Worm (Caenorhabditis elegans): Measurements from ENCODE around the gene tmbi-4.

- TF ChIP-seq F26F4.8 (GFP tag; conservative IDR thresholded peaks at IDR 0.05) (no peak), dmd-6 (GFP tag; IDR thresholded peaks at IDR 0.05) (no peak), fos-1 (tag; optimal IDR thresholded peaks at IDR 0.05) (no peak), dpl-1 (GFP tag; optimal IDR thresholded peaks at IDR 0.05) (no peak), nhr-11 (tag; optimal IDR thresholded peaks at IDR 0.05) (no peak), ama-1 (optimal IDR thresholded peaks at IDR 0.05) (no peak)
Measured at ce11 chrX:9194081-9194480, 43.6 kb downstream of the tmbi-4 start.

Data from whole organism, L4 larva.